Fruit fly (Drosophila melanogaster): ENCODE measurements around the gene btv.

DNA sequence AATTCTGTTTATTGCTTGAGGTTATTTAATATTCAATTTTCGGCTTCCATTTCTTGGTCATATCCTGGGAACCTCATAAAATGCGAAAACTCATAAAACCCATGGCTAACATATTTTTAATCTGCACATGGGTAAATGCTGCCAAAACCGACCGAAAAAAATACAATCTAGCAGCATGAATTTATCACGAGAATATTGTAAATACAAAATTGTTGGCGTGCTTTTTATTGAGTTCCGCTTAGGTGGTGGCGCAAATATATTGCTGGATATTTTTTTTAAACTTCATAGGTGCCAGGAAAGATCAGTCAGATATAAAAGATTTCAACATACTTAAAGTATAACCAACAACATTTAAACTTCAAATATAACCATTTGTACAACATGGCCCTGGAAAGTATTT lies 7.8 kb upstream of the btv start, which contains the start of gene Prosbeta5R2:
- TF ChIP-seq h (GFP tag; optimal IDR thresholded peaks at IDR 0.05), result no peak
- TF ChIP-seq sage (GFP tag; optimal IDR thresholded peaks at IDR 0.05), result no peak
- no peak for TF ChIP-seq GATAd (GFP tag; optimal IDR thresholded peaks at IDR 0.05)
- TF ChIP-seq Hnf4 (GFP tag; optimal IDR thresholded peaks at IDR 0.05), result no peak

Measured in whole organism, wandering third instar larva.